Worm (Caenorhabditis elegans): Measurements from ENCODE around the gene Y39A1A.18.

Y39A1A.18 gene

ce11 chrIII:10721056-10721455 is 26.8 kb upstream of the Y39A1A.18 start:
- no peak for TF ChIP-seq snpc-3.4 (tag; optimal IDR thresholded peaks at IDR 0.05)
- no peak for TF ChIP-seq dox-1 (GFP tag; IDR thresholded peaks at IDR 0.05)
- TF ChIP-seq F10E7.11 (tag; optimal IDR thresholded peaks at IDR 0.05) = no peak
- no peak for TF ChIP-seq mcd-1 (GFP tag; IDR thresholded peaks at IDR 0.05)
- TF ChIP-seq lin-54 (GFP tag; optimal IDR thresholded peaks at IDR 0.05) = peak; percentile 46
- no peak for TF ChIP-seq ztf-3 (GFP tag; optimal IDR thresholded peaks at IDR 0.05)
- TF ChIP-seq F52B5.7 (tag; optimal IDR thresholded peaks at IDR 0.05) = no peak
- TF ChIP-seq Y56A3A.18 (GFP tag; IDR thresholded peaks at IDR 0.05) = no peak
- TF ChIP-seq lir-1 (GFP tag; conservative IDR thresholded peaks at IDR 0.05) = no peak
- TF ChIP-seq C17E4.6 (GFP tag; IDR thresholded peaks at IDR 0.05) = no peak
- no peak for TF ChIP-seq mes-4 (tag; optimal IDR thresholded peaks at IDR 0.05)
- TF ChIP-seq efl-1 (GFP tag; optimal IDR thresholded peaks at IDR 0.05) = peak; percentile 47
- TF ChIP-seq Y53F4B.3 (GFP tag; IDR thresholded peaks at IDR 0.05) = no peak
- no peak for TF ChIP-seq Y95B8A.8 (GFP tag; IDR thresholded peaks at IDR 0.05)
- no peak for TF ChIP-seq F49E8.2 (tag; optimal IDR thresholded peaks at IDR 0.05; ENCODE audit: insufficient read depth)
- no peak for TF ChIP-seq ztf-18 (tag; optimal IDR thresholded peaks at IDR 0.05)
- TF ChIP-seq Y79H2A.3 (GFP tag; conservative IDR thresholded peaks at IDR 0.05) = no peak
- TF ChIP-seq let-607 (tag; optimal IDR thresholded peaks at IDR 0.05) = no peak
- no peak for TF ChIP-seq nhr-80 (tag; optimal IDR thresholded peaks at IDR 0.05)
- TF ChIP-seq K12H6.12 (tag; optimal IDR thresholded peaks at IDR 0.05) = no peak
- TF ChIP-seq ceh-79 (tag; optimal IDR thresholded peaks at IDR 0.05) = no peak
- TF ChIP-seq aptf-3 (GFP tag; IDR thresholded peaks at IDR 0.05) = no peak
- no peak for TF ChIP-seq lin-40 (tag; optimal IDR thresholded peaks at IDR 0.05)
- no peak for TF ChIP-seq rec-8 (tag; optimal IDR thresholded peaks at IDR 0.05)
- no peak for TF ChIP-seq nhr-179 (tag; optimal IDR thresholded peaks at IDR 0.05)
- TF ChIP-seq nhr-120 (GFP tag; IDR thresholded peaks at IDR 0.05) = no peak
- no peak for TF ChIP-seq F23B12.7 (tag; optimal IDR thresholded peaks at IDR 0.05; ENCODE audit: insufficient read depth)
- no peak for TF ChIP-seq lin-26 (GFP tag; IDR thresholded peaks at IDR 0.05)
- no peak for TF ChIP-seq ztf-26 (tag; optimal IDR thresholded peaks at IDR 0.05)
- TF ChIP-seq nfyb-1 (GFP tag; IDR thresholded peaks at IDR 0.05) = no peak
- no peak for TF ChIP-seq attf-5 (GFP tag; optimal IDR thresholded peaks at IDR 0.05)
- no peak for TF ChIP-seq attf-3 (GFP tag; conservative IDR thresholded peaks at IDR 0.05)
- TF ChIP-seq him-1 (tag; optimal IDR thresholded peaks at IDR 0.05) = no peak
- peak; percentile 39 for TF ChIP-seq dpl-1 (GFP tag; optimal IDR thresholded peaks at IDR 0.05)
- no peak for TF ChIP-seq hlh-12 (tag; optimal IDR thresholded peaks at IDR 0.05)
- no peak for TF ChIP-seq unc-130 (GFP tag; optimal IDR thresholded peaks at IDR 0.05)
- TF ChIP-seq sptf-2 (GFP tag; optimal IDR thresholded peaks at IDR 0.05) = no peak
- TF ChIP-seq F33H1.4 (GFP tag; IDR thresholded peaks at IDR 0.05) = 0 out of 2 replicates have a peak, but pooled peaks have one; percentile 7
- TF ChIP-seq K11D2.4 (GFP tag; IDR thresholded peaks at IDR 0.05) = no peak
- TF ChIP-seq ceh-100 (GFP tag; IDR thresholded peaks at IDR 0.05) = peak; percentile 35; the same call in 1 of the 2 replicates
- TF ChIP-seq bed-2 (GFP tag; IDR thresholded peaks at IDR 0.05) = no peak
- no peak for TF ChIP-seq akir-1 (GFP tag; optimal IDR thresholded peaks at IDR 0.05)
- peak; percentile 18 for TF ChIP-seq lsl-1 (GFP tag; optimal IDR thresholded peaks at IDR 0.05)
- no peak for TF ChIP-seq ets-4 (GFP tag; optimal IDR thresholded peaks at IDR 0.05)
- TF ChIP-seq tbx-9 (tag; optimal IDR thresholded peaks at IDR 0.05; ENCODE audit: borderline replicate concordance) = no peak
- no peak for TF ChIP-seq lin-35 (GFP tag; optimal IDR thresholded peaks at IDR 0.05)
- TF ChIP-seq ceh-27 (GFP tag; optimal IDR thresholded peaks at IDR 0.05) = no peak
- TF ChIP-seq madf-10 (tag; optimal IDR thresholded peaks at IDR 0.05) = no peak
- no peak for TF ChIP-seq ztf-25 (GFP tag; IDR thresholded peaks at IDR 0.05)
